Fruit fly (Drosophila melanogaster): Measurements from ENCODE around the gene Osi15.

The Osi15 gene

dm6 chr3R:6345814-6346213 lies 44.2 kb downstream of the Osi15 start, which contains the start of the genes SmD2 and CG18048 (continued):
- no peak for TF ChIP-seq ems (GFP tag; optimal IDR thresholded peaks at IDR 0.05)
- TF ChIP-seq HLHmδ (GFP tag; optimal IDR thresholded peaks at IDR 0.05): no peak
- TF ChIP-seq Dbx (GFP tag; IDR thresholded peaks at IDR 0.05): 0 out of 3 replicates have a peak, but pooled peaks have one; percentile 34
- TF ChIP-seq CG6683 (GFP tag; optimal IDR thresholded peaks at IDR 0.05): no peak
- no peak for TF ChIP-seq croc (GFP tag; conservative IDR thresholded peaks at IDR 0.05)
- TF ChIP-seq CG6854 (GFP tag; optimal IDR thresholded peaks at IDR 0.05): no peak
- TF ChIP-seq CG8290 (GFP tag; optimal IDR thresholded peaks at IDR 0.05): peak; percentile 10
- no peak for TF ChIP-seq CG8290 (tag; optimal IDR thresholded peaks at IDR 0.05)
- peak; percentile 88 for TF ChIP-seq CG9797 (GFP tag; optimal IDR thresholded peaks at IDR 0.05)
- TF ChIP-seq CG8478 (optimal IDR thresholded peaks at IDR 0.05): no peak
- TF ChIP-seq CG8359 (GFP tag; optimal IDR thresholded peaks at IDR 0.05; ENCODE audit: borderline replicate concordance): no peak
- TF ChIP-seq unc-4 (GFP tag; IDR thresholded peaks at IDR 0.05; ENCODE audit: partially characterized antibody): peak; percentile 79
- peak; percentile 52 for TF ChIP-seq HmgZ (tag; optimal IDR thresholded peaks at IDR 0.05)
- TF ChIP-seq luna (GFP tag; optimal IDR thresholded peaks at IDR 0.05): no peak
- peak; percentile 66; the same call in 2 of the 3 replicates for TF ChIP-seq CG34224 (GFP tag; IDR thresholded peaks at IDR 0.05; ENCODE audit: partially characterized antibody)
- TF ChIP-seq ara (GFP tag; IDR thresholded peaks at IDR 0.05): no peak
- TF ChIP-seq CG2129 (GFP tag; IDR thresholded peaks at IDR 0.05; ENCODE audit: partially characterized antibody): peak; percentile 54
- no peak for TF ChIP-seq CG10654 (GFP tag; optimal IDR thresholded peaks at IDR 0.05)
- peak; percentile 56 for TF ChIP-seq Dp (GFP tag; optimal IDR thresholded peaks at IDR 0.05)
- no peak for TF ChIP-seq Hmx (GFP tag; optimal IDR thresholded peaks at IDR 0.05)
- TF ChIP-seq Atf6 (GFP tag; IDR thresholded peaks at IDR 0.05): no peak
- TF ChIP-seq Antp (GFP tag; optimal IDR thresholded peaks at IDR 0.05): no peak
- no peak for TF ChIP-seq CG1024 (GFP tag; IDR thresholded peaks at IDR 0.05)
- TF ChIP-seq CG2712 (tag; optimal IDR thresholded peaks at IDR 0.05): peak; percentile 54
- TF ChIP-seq sens (GFP tag): peak; percentile 27
- no peak for TF ChIP-seq lbe (GFP tag; optimal IDR thresholded peaks at IDR 0.05)
- TF ChIP-seq schlank (tag; optimal IDR thresholded peaks at IDR 0.05): no peak
- TF ChIP-seq CG7556 (GFP tag; optimal IDR thresholded peaks at IDR 0.05): no peak
- TF ChIP-seq CG3726 (GFP tag; IDR thresholded peaks at IDR 0.05): no peak
- no peak for TF ChIP-seq gcm (GFP tag; optimal IDR thresholded peaks at IDR 0.05)
- no peak for TF ChIP-seq Rx (GFP tag; IDR thresholded peaks at IDR 0.05)
- peak; percentile 14 for TF ChIP-seq CG9727 (GFP tag; optimal IDR thresholded peaks at IDR 0.05)
- TF ChIP-seq chinmo (GFP tag; IDR thresholded peaks at IDR 0.05; ENCODE audit: partially characterized antibody): no peak
- TF ChIP-seq CG17568 (GFP tag; optimal IDR thresholded peaks at IDR 0.05): no peak
- no peak for TF ChIP-seq zen (tag; optimal IDR thresholded peaks at IDR 0.05)
- TF ChIP-seq vnd (GFP tag; IDR thresholded peaks at IDR 0.05; ENCODE audit: partially characterized antibody): peak; percentile 75
- TF ChIP-seq zen2 (GFP tag; IDR thresholded peaks at IDR 0.05; ENCODE audit: partially characterized antibody): no peak; the same call in 2 of the 3 replicates
- TF ChIP-seq Bteb2 (GFP tag; optimal IDR thresholded peaks at IDR 0.05): no peak
- TF ChIP-seq bowl (GFP tag; IDR thresholded peaks at IDR 0.05): no peak
- TF ChIP-seq Kr (GFP tag; optimal IDR thresholded peaks at IDR 0.05): no peak
- no peak for TF ChIP-seq pho (GFP tag; optimal IDR thresholded peaks at IDR 0.05)
- no peak for TF ChIP-seq so (GFP tag; IDR thresholded peaks at IDR 0.05)
- TF ChIP-seq cad (GFP tag; optimal IDR thresholded peaks at IDR 0.05): no peak
- TF ChIP-seq B-H2 (GFP tag; optimal IDR thresholded peaks at IDR 0.05): no peak
- TF ChIP-seq CG10267 (tag; optimal IDR thresholded peaks at IDR 0.05): peak; percentile 66
- TF ChIP-seq NfI (GFP tag; optimal IDR thresholded peaks at IDR 0.05): no peak
- TF ChIP-seq H15 (GFP tag; IDR thresholded peaks at IDR 0.05): no peak
- TF ChIP-seq disco-r (GFP tag; optimal IDR thresholded peaks at IDR 0.05): no peak
- TF ChIP-seq CG12071 (GFP tag; optimal IDR thresholded peaks at IDR 0.05): no peak
- no peak for TF ChIP-seq emc (GFP tag; optimal IDR thresholded peaks at IDR 0.05)
- TF ChIP-seq MBD-R2 (GFP tag; IDR thresholded peaks at IDR 0.05): peak; percentile 92
- TF ChIP-seq Sin3A (optimal IDR thresholded peaks at IDR 0.05): peak; percentile 90
